Worm (Caenorhabditis elegans) whole organism, early embryonic: ENCODE measurements around the gene elc-1.

Experiments
- B0310.2 ChIP-seq: sonication (generic microtip); optimal IDR thresholded peaks from 2 replicates; lab custom pipeline; 2016; ENCODE audit warnings: mild to moderate bottlenecking, missing genetic modification characterization, missing compliant biosample characterization
- aly-1 ChIP-seq: sonication (generic microtip); optimal IDR thresholded peaks from 2 replicates; lab custom pipeline; 2016; ENCODE audit warnings: missing genetic modification characterization, missing compliant biosample characterization
- ama-1 ChIP-seq: fragments of 150-350 bp; optimal IDR thresholded peaks from 2 replicates; lab custom pipeline; 2014
- ceh-13 ChIP-seq: fragments of 200-800 bp; sonication (Bioruptor generic); optimal IDR thresholded peaks from 2 replicates; lab custom pipeline; 2018; ENCODE audit warnings: mild to moderate bottlenecking, missing genetic modification characterization, missing compliant biosample characterization
- ceh-36 ChIP-seq: sonication (generic microtip); optimal IDR thresholded peaks from 2 replicates; lab custom pipeline; 2016; ENCODE audit warnings: missing genetic modification characterization, inconsistent platforms, missing compliant biosample characterization
- hmg-4 ChIP-seq: fragments of 200-800 bp; sonication (Bioruptor generic); optimal IDR thresholded peaks from 2 replicates; lab custom pipeline; 2018; ENCODE audit warnings: mild to moderate bottlenecking, missing genetic modification characterization, missing compliant biosample characterization
- sea-1 ChIP-seq: fragments of 200-800 bp; sonication (Bioruptor generic); conservative IDR thresholded peaks from 2 replicates; pipeline ENCODE4 v1.3.6; 2022; ENCODE audit warnings: missing genetic modification characterization, missing compliant biosample characterization
- tbx-11 ChIP-seq: fragments of 200-800 bp; sonication (Bioruptor generic); IDR thresholded peaks from 2 replicates; pipeline ENCODE4 v1.3.6; 2022; ENCODE audit warnings: missing genetic modification characterization, missing compliant biosample characterization
- tbx-37 ChIP-seq: fragments of 200-800 bp; sonication (Bioruptor generic); conservative IDR thresholded peaks from 2 replicates; pipeline ENCODE4 v1.3.6; 2022; ENCODE audit warnings: missing genetic modification reagents, missing genetic modification characterization, missing compliant biosample characterization

DNA sequence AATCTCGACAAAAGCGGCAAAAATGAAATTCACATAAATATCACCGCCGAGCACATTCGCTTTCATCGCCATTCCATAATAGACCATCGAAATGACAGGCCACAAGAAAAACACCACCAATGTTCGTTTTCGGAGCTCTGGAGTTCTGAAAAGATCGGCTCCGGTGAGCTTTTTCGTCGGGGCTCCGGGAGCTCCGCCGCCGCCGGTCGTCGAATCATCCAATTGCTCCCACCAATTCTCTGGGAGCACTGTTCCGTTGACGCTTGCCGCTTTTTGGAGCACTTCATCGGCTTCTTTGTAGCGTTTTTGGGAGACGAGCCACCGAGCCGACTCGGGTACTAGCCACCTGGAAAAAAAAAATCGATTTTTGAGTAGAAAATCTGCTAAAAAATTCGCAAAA lies 4.4 kb upstream of the elc-1 start:
- TF ChIP-seq sea-1 (GFP tag; lab: Robert Waterston, UW), result no peak
- no peak for TF ChIP-seq aly-1 (tag; lab: Kevin White, UChicago)
- TF ChIP-seq ceh-13, result no peak
- no peak for TF ChIP-seq ama-1 (lab: Kevin White, UChicago)
- no peak for TF ChIP-seq tbx-37 (GFP tag; lab: Robert Waterston, UW)
- no peak for TF ChIP-seq hmg-4 (GFP tag; lab: Kevin White, UChicago)
- no peak for TF ChIP-seq tbx-11 (GFP tag; lab: Robert Waterston, UW)
- no peak for TF ChIP-seq ceh-36 (tag; lab: Kevin White, UChicago)
- no peak for TF ChIP-seq B0310.2 (tag; lab: Kevin White, UChicago)
